Worm (Caenorhabditis elegans) whole organism, L4/young adult: Measurements from ENCODE around the gene rnf-5.

Source experiments
- W03F9.2 ChIP-seq: fragments of 150-350 bp; optimal IDR thresholded peaks from 2 replicates; lab custom pipeline; 2014; ENCODE audit warnings: missing biosample characterization, missing genetic modification characterization
- dao-5 ChIP-seq: sonication (generic microtip); optimal IDR thresholded peaks from 2 replicates; lab custom pipeline; 2016; ENCODE audit warnings: missing genotype, missing genetic modification characterization, moderate library complexity, missing compliant biosample characterization
- him-1 ChIP-seq: sonication (generic microtip); optimal IDR thresholded peaks from 2 replicates; lab custom pipeline; 2016; ENCODE audit warnings: missing genotype, missing genetic modification reagents, missing genetic modification characterization, missing compliant biosample characterization

ce11 chrIII:4143170-4143569 lies 23.5 kb downstream of the rnf-5 start:
- TF ChIP-seq dao-5 (tag; lab: Kevin White, UChicago) (no peak), him-1 (tag; lab: Kevin White, UChicago) (no peak), W03F9.2 (tag; lab: Kevin White, UChicago) (no peak)
